Worm (Caenorhabditis elegans): ENCODE results near the gene twk-2.

Gene twk-2

DNA sequence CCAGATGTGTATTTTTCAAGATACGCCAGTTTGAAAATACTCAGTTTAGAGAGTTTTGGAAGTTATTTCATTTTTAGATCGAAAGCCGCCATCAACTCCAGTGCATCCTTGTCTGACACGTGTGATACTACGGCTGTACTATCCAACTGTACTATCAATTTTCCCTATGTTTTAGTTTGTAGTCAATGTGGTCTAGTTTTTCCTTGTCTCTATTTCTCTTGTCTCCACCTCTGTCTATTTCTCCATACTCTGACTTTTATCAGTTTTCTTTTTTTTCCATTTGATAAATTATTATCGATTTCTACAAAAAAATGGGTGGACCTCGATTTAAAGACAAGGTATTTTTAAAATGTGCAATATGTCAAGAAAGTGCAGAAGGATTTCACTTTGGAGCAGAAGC is 14.3 kb downstream of the twk-2 start, which contains the start of gene nhr-16:
TSS of gene nhr-16 (plus strand) at position 205 of the 400 bp plus-strand sequence.
- TF ChIP-seq elt-2 (tag; optimal IDR thresholded peaks at IDR 0.05) (peak; percentile 43), ceh-45 (GFP tag; IDR thresholded peaks at IDR 0.05) (no peak), unc-86 (tag; optimal IDR thresholded peaks at IDR 0.05) (no peak)

- TF ChIP-seq ceh-14 (tag; optimal IDR thresholded peaks at IDR 0.05): no peak
- TF ChIP-seq elt-2 (tag; optimal IDR thresholded peaks at IDR 0.05): peak; percentile 34
- no peak for TF ChIP-seq ceh-45 (GFP tag; IDR thresholded peaks at IDR 0.05)
- TF ChIP-seq sox-2 (GFP tag; IDR thresholded peaks at IDR 0.05): no peak
These were observed 17.8 kb downstream of the twk-2 start, which contains the start of gene nhr-273 for ce11 chrII:4435134-4435533. TSS of gene nhr-273 (plus strand) at chrII:4435300.

DNA sequence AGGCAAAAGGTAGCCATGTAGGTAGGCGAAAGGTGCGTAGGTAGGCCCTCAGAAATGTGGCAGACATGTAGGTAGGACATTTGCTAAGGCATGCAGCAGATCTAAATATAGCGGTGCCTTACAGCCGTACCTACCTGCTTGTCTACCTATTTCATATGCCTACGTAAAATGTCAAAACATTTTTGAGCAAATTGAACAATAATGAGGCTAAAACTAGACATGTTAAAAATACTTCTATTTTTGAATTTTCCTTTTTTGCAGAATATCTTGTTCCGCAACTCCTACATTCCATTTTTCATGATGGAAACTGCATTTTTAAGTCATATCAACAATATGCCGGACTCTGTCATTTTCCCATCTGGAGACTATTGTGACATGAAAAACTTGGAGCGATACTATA is 18.7 kb downstream of the twk-2 start:
- TF ChIP-seq ceh-2 (tag; optimal IDR thresholded peaks at IDR 0.05): no peak
- no peak for TF ChIP-seq ets-4 (tag; optimal IDR thresholded peaks at IDR 0.05)
- TF ChIP-seq ceh-48 (tag; optimal IDR thresholded peaks at IDR 0.05): no peak
- no peak for TF ChIP-seq npax-4 (tag; optimal IDR thresholded peaks at IDR 0.05)
- TF ChIP-seq tbx-2 (tag; optimal IDR thresholded peaks at IDR 0.05): no peak
- no peak for TF ChIP-seq elt-2 (tag; optimal IDR thresholded peaks at IDR 0.05)
- no peak for TF ChIP-seq hlh-8 (tag; optimal IDR thresholded peaks at IDR 0.05)
- no peak for TF ChIP-seq hlh-30 (tag; optimal IDR thresholded peaks at IDR 0.05; ENCODE audit: insufficient read depth)

DNA sequence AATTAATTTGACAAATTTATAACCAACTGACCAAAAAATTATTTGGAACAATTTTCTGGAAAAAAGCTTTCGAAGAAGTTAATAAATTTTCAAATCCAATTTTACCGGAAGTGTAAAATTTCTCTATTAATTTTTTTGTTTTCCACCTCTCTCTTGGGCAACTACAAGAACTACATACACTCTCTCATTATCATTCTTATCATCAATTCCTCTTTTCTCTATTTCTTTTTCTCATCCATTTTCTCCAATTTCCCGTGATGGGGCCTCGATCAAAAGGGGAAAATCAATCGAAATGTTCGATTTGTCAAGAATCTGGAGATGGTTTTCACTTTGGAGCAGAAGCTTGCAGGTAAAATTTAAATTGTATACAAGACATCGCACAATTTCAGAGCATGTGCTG is 19.8 kb downstream of the twk-2 start, which contains the start of gene nhr-109:
TSS of gene nhr-109 (plus strand) at position 222 of the 400 bp plus-strand sequence.
- TF ChIP-seq elt-2 (tag; optimal IDR thresholded peaks at IDR 0.05): no peak
- no peak for TF ChIP-seq hlh-15 (tag; optimal IDR thresholded peaks at IDR 0.05)
- no peak for TF ChIP-seq hlh-13 (GFP tag; optimal IDR thresholded peaks at IDR 0.05)
- no peak for TF ChIP-seq fax-1 (tag; optimal IDR thresholded peaks at IDR 0.05)
- no peak for TF ChIP-seq ceh-24 (tag; optimal IDR thresholded peaks at IDR 0.05)
- no peak for TF ChIP-seq lin-11 (tag; optimal IDR thresholded peaks at IDR 0.05)
- no peak for TF ChIP-seq ceh-9 (tag; optimal IDR thresholded peaks at IDR 0.05)
- no peak for TF ChIP-seq F13H6.1 (tag; optimal IDR thresholded peaks at IDR 0.05)
- no peak for TF ChIP-seq unc-42 (tag; optimal IDR thresholded peaks at IDR 0.05)
- no peak for TF ChIP-seq rnt-1 (tag; optimal IDR thresholded peaks at IDR 0.05)
- TF ChIP-seq che-1 (tag; optimal IDR thresholded peaks at IDR 0.05): no peak

ce11 chrII:4428121-4428520 is 24.8 kb downstream of the twk-2 start:
- no peak for TF ChIP-seq F13H6.1 (tag; optimal IDR thresholded peaks at IDR 0.05)
- no peak for TF ChIP-seq che-1 (tag; optimal IDR thresholded peaks at IDR 0.05)
- TF ChIP-seq ref-2 (tag; optimal IDR thresholded peaks at IDR 0.05): no peak
- no peak for TF ChIP-seq ceh-45 (GFP tag; IDR thresholded peaks at IDR 0.05)
- no peak for TF ChIP-seq mec-3 (tag; optimal IDR thresholded peaks at IDR 0.05; ENCODE audit: borderline replicate concordance)
- TF ChIP-seq elt-4 (tag; optimal IDR thresholded peaks at IDR 0.05): no peak
- TF ChIP-seq ceh-6 (GFP tag; optimal IDR thresholded peaks at IDR 0.05): no peak
- TF ChIP-seq hlh-15 (tag; optimal IDR thresholded peaks at IDR 0.05): no peak
- no peak for TF ChIP-seq odd-2 (tag; optimal IDR thresholded peaks at IDR 0.05)
- TF ChIP-seq fkh-6 (tag; optimal IDR thresholded peaks at IDR 0.05): no peak
- TF ChIP-seq Y22D7AL.16 (tag; optimal IDR thresholded peaks at IDR 0.05): no peak
- TF ChIP-seq ceh-24 (tag; optimal IDR thresholded peaks at IDR 0.05): no peak
- no peak for TF ChIP-seq sox-2 (GFP tag; IDR thresholded peaks at IDR 0.05)
- no peak for TF ChIP-seq hlh-8 (tag; optimal IDR thresholded peaks at IDR 0.05)
- no peak for TF ChIP-seq ama-1 (optimal IDR thresholded peaks at IDR 0.05)

DNA sequence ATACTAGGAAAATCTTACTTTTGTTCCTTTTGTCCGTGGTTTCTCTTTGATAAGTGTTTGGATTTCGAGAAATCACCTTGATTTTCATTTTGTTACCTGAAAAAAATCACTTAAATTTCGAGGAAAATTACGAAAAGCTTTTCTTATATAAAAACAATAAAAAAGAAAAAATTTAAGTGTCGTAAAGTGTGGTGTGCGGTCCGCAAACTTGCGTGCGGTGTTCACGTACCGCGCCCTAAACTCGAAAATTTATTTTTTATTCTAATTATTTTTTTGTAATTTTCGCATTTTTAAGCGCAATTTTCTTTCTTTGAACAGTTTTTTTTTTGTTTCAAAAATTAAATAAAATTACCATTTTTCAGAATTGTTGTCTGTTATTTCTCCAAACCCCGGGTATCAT is 28.1 kb downstream of the twk-2 start, which contains the start of the genes dcaf-13 and toe-1:
TSS of gene dcaf-13 (minus strand) at position 96 of the 400 bp plus-strand sequence.
TSS of gene toe-1 (plus strand) at position 361 of the 400 bp plus-strand sequence.
- TF ChIP-seq tbx-2 (tag; optimal IDR thresholded peaks at IDR 0.05): no peak
- TF ChIP-seq elt-2 (tag; optimal IDR thresholded peaks at IDR 0.05): peak; percentile 8

DNA sequence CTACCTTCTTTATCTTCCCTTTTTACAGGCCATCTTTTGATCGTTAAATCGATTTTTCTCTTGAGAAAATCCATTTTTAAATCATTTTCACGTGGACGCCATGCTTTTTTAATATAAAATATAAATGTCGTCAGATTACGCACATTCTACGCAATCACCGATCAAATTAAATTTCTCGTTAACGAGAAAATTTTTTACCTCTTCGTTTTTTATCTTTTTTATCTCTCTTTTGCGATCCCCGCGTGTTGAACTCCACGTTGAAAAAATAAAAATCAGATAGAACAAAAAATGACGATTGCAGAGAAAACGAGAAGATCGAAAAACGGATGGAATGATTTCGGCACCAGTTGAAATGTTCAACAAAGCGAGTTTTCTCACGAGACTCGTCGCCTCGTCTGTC is 33.0 kb downstream of the twk-2 start, which contains the start of gene bpnt-1:
TSS of gene bpnt-1 (plus strand) at position 301 of the 400 bp plus-strand sequence.
- no peak for TF ChIP-seq ama-1 (optimal IDR thresholded peaks at IDR 0.05)
- no peak for TF ChIP-seq pag-3 (tag; optimal IDR thresholded peaks at IDR 0.05; ENCODE audit: borderline replicate concordance)
- no peak for TF ChIP-seq tbx-2 (tag; optimal IDR thresholded peaks at IDR 0.05)
